Worm (Caenorhabditis elegans): Measurements from ENCODE around the gene tomm-40.

DNA sequence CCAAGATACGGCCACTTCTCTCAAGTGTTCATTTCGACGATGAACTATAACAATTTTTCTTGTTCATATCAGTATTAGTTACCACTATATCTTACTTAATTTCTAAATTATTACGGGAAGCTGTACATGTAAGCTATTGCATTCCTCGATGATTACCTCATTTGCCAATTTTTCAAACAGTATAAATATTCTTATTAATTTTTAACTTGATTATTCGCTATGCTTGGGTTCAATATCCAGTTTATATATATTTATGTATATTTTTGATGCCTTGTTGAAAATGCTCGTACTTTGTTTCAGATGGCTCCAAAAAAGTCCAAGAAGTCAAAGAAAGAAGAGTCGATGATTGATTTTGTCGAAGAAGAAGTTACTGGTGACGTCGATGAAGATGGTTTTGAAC lies 21.0 kb upstream of the tomm-40 start, which contains the start of gene F44G4.1:
- no peak for TF ChIP-seq ama-1 (optimal IDR thresholded peaks at IDR 0.05)
- no peak for TF ChIP-seq ztf-11 (tag; optimal IDR thresholded peaks at IDR 0.05)
- no peak for TF ChIP-seq lin-38 (GFP tag; IDR thresholded peaks at IDR 0.05)
- TF ChIP-seq snpc-4 (tag; optimal IDR thresholded peaks at IDR 0.05) = no peak
- TF ChIP-seq pqm-1 (tag; optimal IDR thresholded peaks at IDR 0.05) = no peak
- TF ChIP-seq madf-5 (GFP tag; IDR thresholded peaks at IDR 0.05) = no peak
- no peak for TF ChIP-seq lsy-2 (tag; optimal IDR thresholded peaks at IDR 0.05)
- TF ChIP-seq ceh-82 (tag; optimal IDR thresholded peaks at IDR 0.05) = no peak
- no peak for TF ChIP-seq nhr-25 (tag; optimal IDR thresholded peaks at IDR 0.05; ENCODE audit: borderline replicate concordance, insufficient read depth)
- TF ChIP-seq nhr-76 (tag; optimal IDR thresholded peaks at IDR 0.05) = no peak

Measured in whole organism, L4 larva.